Worm (Caenorhabditis elegans) whole organism, L3 larva: ENCODE results near the gene ZK1320.3.

Experiments used
- ceh-82 ChIP-seq: fragments of 150-350 bp; optimal IDR thresholded peaks from 2 replicates; lab custom pipeline; 2014; ENCODE audit warnings: missing biosample characterization, missing genetic modification characterization
- elt-1 ChIP-seq: fragments of 150-350 bp; optimal IDR thresholded peaks from 2 replicates; lab custom pipeline; 2014; ENCODE audit warnings: missing biosample characterization, missing genetic modification characterization
- fkh-10 ChIP-seq: sonication (generic microtip); optimal IDR thresholded peaks from 2 replicates; lab custom pipeline; 2017; ENCODE audit warnings: missing biosample characterization, missing genetic modification reagents, missing genetic modification characterization
- unc-62 ChIP-seq: fragments of 150-350 bp; sonication (generic microtip); optimal IDR thresholded peaks from 4 replicates; lab custom pipeline; 2014; ENCODE audit warnings: missing biosample characterization, missing genetic modification reagents, missing genetic modification characterization

- no peak for TF ChIP-seq ceh-82 (tag; lab: Kevin White, UChicago)
- no peak for TF ChIP-seq fkh-10 (GFP tag; lab: Kevin White, UChicago)
- TF ChIP-seq elt-1 (tag; lab: Kevin White, UChicago), result no peak
- TF ChIP-seq unc-62, result no peak
Measured at ce11 chrII:9660379-9660778, at the start of gene ZK1320.3.
